Worm (Caenorhabditis elegans) whole organism, L3 larva: ENCODE data around the gene F46G10.4.

Source experiments
- nhr-67 ChIP-seq: fragments of 150-350 bp; optimal IDR thresholded peaks from 2 replicates; lab custom pipeline; 2014; ENCODE audit warnings: missing biosample characterization, missing genetic modification characterization
- nhr-76 ChIP-seq: fragments of 150-350 bp; sonication (generic microtip); optimal IDR thresholded peaks from 5 replicates; lab custom pipeline; 2014; ENCODE audit warnings: missing biosample characterization, missing genetic modification characterization
- ztf-11 ChIP-seq: fragments of 150-350 bp; optimal IDR thresholded peaks from 2 replicates; lab custom pipeline; 2014; ENCODE audit warnings: missing biosample characterization, missing genetic modification characterization

DNA sequence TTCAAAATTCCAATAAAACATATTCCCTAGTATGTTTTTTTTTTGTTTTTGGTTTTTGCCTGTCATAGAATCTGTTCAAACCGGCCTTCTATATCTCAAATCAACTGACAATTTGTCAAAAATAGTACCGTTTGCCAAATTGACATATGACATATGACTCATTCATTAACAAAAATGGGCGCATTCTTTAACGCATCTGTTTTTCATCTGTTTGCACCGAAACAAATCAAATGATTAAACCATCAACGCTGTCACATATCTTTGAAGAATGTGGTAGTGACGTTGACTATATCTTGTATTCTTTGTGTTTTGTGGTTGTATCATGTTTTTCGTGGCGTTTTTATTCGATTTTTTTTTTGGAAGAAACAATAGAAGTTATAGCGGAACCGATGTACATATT lies 18.8 kb upstream of the F46G10.4 start:
- TF ChIP-seq ztf-11 (tag; lab: Kevin White, UChicago) (no peak), nhr-76 (tag; lab: Kevin White, UChicago) (no peak), nhr-67 (no peak)
